Worm (Caenorhabditis elegans) whole organism, L2 larva: ENCODE data around the gene C35A5.3.

Experiments
- C34F6.9 ChIP-seq: fragments of 150-350 bp; optimal IDR thresholded peaks from 2 replicates; lab custom pipeline; 2014; ENCODE audit warnings: missing biosample characterization, missing genetic modification characterization
- F13H6.1 ChIP-seq: sonication (generic microtip); optimal IDR thresholded peaks from 2 replicates; lab custom pipeline; 2016; ENCODE audit warnings: missing genetic modification characterization, missing compliant biosample characterization
- Y55F3AM.14 ChIP-seq: fragments of 200-800 bp; sonication (Bioruptor generic); optimal IDR thresholded peaks from 2 replicates; lab custom pipeline; 2018; ENCODE audit warnings: mild to moderate bottlenecking, missing genetic modification characterization, missing compliant biosample characterization
- aly-2 ChIP-seq: fragments of 150-350 bp; optimal IDR thresholded peaks from 2 replicates; lab custom pipeline; 2014; ENCODE audit warnings: missing biosample characterization, missing genetic modification characterization
- ama-1 ChIP-seq: fragments of 150-350 bp; optimal IDR thresholded peaks from 2 replicates; lab custom pipeline; 2018; ENCODE audit warnings: inconsistent platforms
- blmp-1 ChIP-seq: sonication (generic microtip); optimal IDR thresholded peaks from 2 replicates; lab custom pipeline; 2017; ENCODE audit warnings: missing genetic modification characterization, mild to moderate bottlenecking, missing compliant biosample characterization, antibody characterized with exemption, moderate library complexity; ENCODE audit not compliant: insufficient read depth
- ceh-82 ChIP-seq: fragments of 150-350 bp; optimal IDR thresholded peaks from 2 replicates; lab custom pipeline; 2014; ENCODE audit warnings: missing biosample characterization, missing genetic modification characterization
- crh-2 ChIP-seq: sonication (generic microtip); optimal IDR thresholded peaks from 2 replicates; lab custom pipeline; 2017; ENCODE audit warnings: missing biosample characterization, missing genetic modification characterization
- dmd-4 ChIP-seq: sonication (generic microtip); optimal IDR thresholded peaks from 2 replicates; lab custom pipeline; 2017; ENCODE audit warnings: missing biosample characterization, missing genetic modification characterization
- elt-3 ChIP-seq: sonication (generic microtip); optimal IDR thresholded peaks from 2 replicates; lab custom pipeline; 2017; ENCODE audit warnings: missing biosample characterization, missing genetic modification characterization
- gmeb-1 ChIP-seq: fragments of 150-350 bp; optimal IDR thresholded peaks from 2 replicates; lab custom pipeline; 2014; ENCODE audit warnings: missing biosample characterization, missing genetic modification characterization
- lin-11 ChIP-seq: fragments of 150-350 bp; sonication (generic microtip); optimal IDR thresholded peaks from 2 replicates; lab custom pipeline; 2014; ENCODE audit warnings: missing biosample characterization, missing genetic modification characterization, inconsistent platforms, mixed read lengths
- lin-13 ChIP-seq: fragments of 150-350 bp; optimal IDR thresholded peaks from 2 replicates; lab custom pipeline; 2014; ENCODE audit warnings: missing biosample characterization, missing genetic modification reagents, missing genetic modification characterization
- lin-39 ChIP-seq: fragments of 150-350 bp; optimal IDR thresholded peaks from 2 replicates; lab custom pipeline; 2014; ENCODE audit warnings: missing biosample characterization, missing genetic modification reagents, missing genetic modification characterization
- lsy-2 ChIP-seq, 2 experiments: fragments of 150-350 bp in 1 of 2; sonication (generic microtip) in 1 of 2; optimal IDR thresholded peaks; 2 replicates each; lab custom pipeline; 2014 to 2017; ENCODE audit warnings: missing biosample characterization in 2 of 2, missing genetic modification characterization in 2 of 2
- mab-5 ChIP-seq: fragments of 150-350 bp; optimal IDR thresholded peaks from 2 replicates; lab custom pipeline; 2014; ENCODE audit warnings: missing biosample characterization, missing genetic modification characterization
- mbf-1 ChIP-seq: sonication (generic microtip); optimal IDR thresholded peaks from 2 replicates; lab custom pipeline; 2017; ENCODE audit warnings: missing biosample characterization, missing genetic modification characterization
- mdl-1 ChIP-seq, 2 experiments: fragments of 150-350 bp in 1 of 2; sonication (generic microtip) in 1 of 2; optimal IDR thresholded peaks; 2 replicates each; lab custom pipeline; 2017; ENCODE audit warnings: missing biosample characterization in 2 of 2, missing genetic modification characterization in 2 of 2
- nhr-11 ChIP-seq: fragments of 150-350 bp; optimal IDR thresholded peaks from 2 replicates; lab custom pipeline; 2014; ENCODE audit warnings: missing biosample characterization, missing genetic modification characterization
- nhr-12 ChIP-seq: fragments of 150-350 bp; optimal IDR thresholded peaks from 2 replicates; lab custom pipeline; 2014; ENCODE audit warnings: missing biosample characterization, missing genetic modification characterization
- nhr-129 ChIP-seq: fragments of 150-350 bp; optimal IDR thresholded peaks from 2 replicates; lab custom pipeline; 2014; ENCODE audit warnings: missing biosample characterization, missing genetic modification characterization
- nhr-21 ChIP-seq: fragments of 150-350 bp; optimal IDR thresholded peaks from 2 replicates; lab custom pipeline; 2014; ENCODE audit warnings: missing biosample characterization, missing genetic modification characterization
- nhr-25 ChIP-seq: fragments of 150-350 bp; sonication (generic microtip); optimal IDR thresholded peaks from 3 replicates; lab custom pipeline; 2014; ENCODE audit warnings: missing biosample characterization, missing genetic modification characterization
- nhr-6 ChIP-seq: fragments of 150-350 bp; optimal IDR thresholded peaks from 2 replicates; lab custom pipeline; 2014; ENCODE audit warnings: missing biosample characterization, missing genetic modification characterization
- nhr-77 ChIP-seq: fragments of 150-350 bp; optimal IDR thresholded peaks from 2 replicates; lab custom pipeline; 2014; ENCODE audit warnings: missing biosample characterization, missing genetic modification characterization
- peb-1 ChIP-seq: fragments of 150-350 bp; optimal IDR thresholded peaks from 2 replicates; lab custom pipeline; 2014; ENCODE audit warnings: missing biosample characterization, missing genetic modification characterization
- sem-4 ChIP-seq: fragments of 150-350 bp; optimal IDR thresholded peaks from 2 replicates; lab custom pipeline; 2014; ENCODE audit warnings: missing biosample characterization, missing genetic modification reagents, missing genetic modification characterization
- sma-3 ChIP-seq: sonication (generic microtip); optimal IDR thresholded peaks from 2 replicates; lab custom pipeline; 2016; ENCODE audit warnings: missing genetic modification reagents, missing genetic modification characterization, missing compliant biosample characterization
- sma-9 ChIP-seq, 2 experiments: fragments of 150-350 bp in 1 of 2; sonication (generic microtip) in 1 of 2; optimal IDR thresholded peaks; 2 replicates each; lab custom pipeline; 2014 to 2016; ENCODE audit warnings: missing genetic modification characterization in 2 of 2, mild to moderate bottlenecking in 1 of 2, missing biosample characterization in 1 of 2, missing compliant biosample characterization in 1 of 2, missing genetic modification reagents in 1 of 2, moderate library complexity in 1 of 2
- snpc-4 ChIP-seq: fragments of 150-350 bp; optimal IDR thresholded peaks from 2 replicates; lab custom pipeline; 2014; ENCODE audit warnings: missing biosample characterization, missing genetic modification characterization
- unc-39 ChIP-seq: fragments of 150-350 bp; optimal IDR thresholded peaks from 2 replicates; lab custom pipeline; 2014; ENCODE audit warnings: missing biosample characterization, missing genetic modification characterization
- unc-62 ChIP-seq: fragments of 150-350 bp; optimal IDR thresholded peaks from 2 replicates; lab custom pipeline; 2014; ENCODE audit warnings: missing biosample characterization, missing genetic modification reagents, missing genetic modification characterization
- zag-1 ChIP-seq: fragments of 150-350 bp; optimal IDR thresholded peaks from 2 replicates; lab custom pipeline; 2014; ENCODE audit warnings: missing biosample characterization, missing genetic modification characterization
- ztf-1 ChIP-seq: fragments of 200-800 bp; sonication (Bioruptor generic); conservative IDR thresholded peaks from 2 replicates; pipeline ENCODE4 v1.3.6; 2022; ENCODE audit warnings: missing genetic modification characterization, missing compliant biosample characterization
- ztf-11 ChIP-seq: sonication (generic microtip); optimal IDR thresholded peaks from 2 replicates; lab custom pipeline; 2017; ENCODE audit warnings: missing biosample characterization, missing genetic modification characterization
- ztf-4 ChIP-seq: fragments of 150-350 bp; optimal IDR thresholded peaks from 2 replicates; lab custom pipeline; 2014; ENCODE audit warnings: missing biosample characterization, missing genetic modification characterization

C35A5.3 gene

ce11 chrV:10525902-10526301 is 24.7 kb upstream of the C35A5.3 start, which contains the start of the genes C35A5.8 and hda-11 (continued):
- TF ChIP-seq lsy-2 (tag; optimal IDR thresholded peaks at IDR 0.05; lab: Kevin White, UChicago): peak; percentile 65 to 75
- TF ChIP-seq nhr-6 (tag; lab: Kevin White, UChicago): peak; percentile 41
- no peak for TF ChIP-seq Y55F3AM.14 (GFP tag; lab: Kevin White, UChicago)
- peak; percentile 34 for TF ChIP-seq sem-4 (tag; lab: Kevin White, UChicago)
- TF ChIP-seq, all 48 proteins: peak for 15

DNA sequence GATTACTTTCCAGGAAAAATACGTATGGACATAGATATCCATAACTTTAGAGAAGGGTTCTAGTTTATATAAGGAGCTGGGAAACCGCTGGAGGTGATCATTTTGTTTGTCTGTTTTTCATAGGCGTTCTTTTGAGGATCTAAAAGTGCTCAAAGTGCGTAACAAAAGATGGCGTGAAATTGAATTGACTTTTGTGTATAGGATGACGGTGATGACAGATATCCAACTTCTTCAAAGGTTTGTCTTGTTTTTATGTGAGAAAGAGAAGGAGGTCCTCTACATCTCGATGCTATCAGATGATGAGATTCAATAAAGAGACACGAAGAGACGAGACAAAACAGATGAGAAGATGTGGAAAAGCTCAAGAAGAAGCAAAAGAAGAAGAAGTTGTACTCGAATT is 15.5 kb upstream of the C35A5.3 start:
- TF ChIP-seq ama-1 (lab: Kevin White, UChicago): no peak

DNA sequence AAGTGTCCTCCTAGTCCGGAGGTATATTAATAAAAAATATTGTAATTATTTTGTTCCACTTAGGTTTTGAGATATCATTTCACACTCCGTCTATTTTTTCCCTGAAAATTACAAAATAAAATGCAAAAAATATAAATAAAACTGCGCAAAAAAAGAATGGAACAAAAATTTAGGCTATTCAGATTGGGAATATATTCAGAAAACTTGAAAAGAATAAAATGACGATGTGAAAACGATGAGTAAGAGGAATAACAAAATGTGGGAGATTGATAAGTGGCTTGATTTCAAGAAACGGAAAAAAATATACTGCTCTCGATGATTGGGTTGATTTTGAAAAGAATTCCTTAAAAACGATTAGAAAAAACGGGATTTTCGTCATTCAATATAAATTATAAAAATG is 13.1 kb upstream of the C35A5.3 start, which contains the start of gene dmsr-8:
TSS of gene dmsr-8 (minus strand) at position 101 of the 400 bp plus-strand sequence.
- no peak for TF ChIP-seq mbf-1 (tag; lab: Kevin White, UChicago)
- TF ChIP-seq lin-13 (GFP tag; lab: Kevin White, UChicago): no peak
- TF ChIP-seq sma-9 (GFP tag; optimal IDR thresholded peaks at IDR 0.05; lab: Kevin White, UChicago): no peak
- no peak for TF ChIP-seq sma-9 (tag; optimal IDR thresholded peaks at IDR 0.05; lab: Kevin White, UChicago)
- TF ChIP-seq snpc-4 (tag; lab: Kevin White, UChicago): no peak
- TF ChIP-seq ceh-82: no peak
- no peak for TF ChIP-seq elt-3 (tag; lab: Kevin White, UChicago)
- TF ChIP-seq sem-4 (tag; lab: Kevin White, UChicago): no peak
- no peak for TF ChIP-seq sma-3 (GFP tag; lab: Kevin White, UChicago)
- no peak for TF ChIP-seq mab-5
- no peak for TF ChIP-seq ama-1 (lab: Kevin White, UChicago)
- no peak for TF ChIP-seq nhr-21
- TF ChIP-seq peb-1 (tag; lab: Kevin White, UChicago): no peak
- TF ChIP-seq ztf-1 (GFP tag; lab: Robert Waterston, UW): no peak
- no peak for TF ChIP-seq lin-39 (tag; lab: Kevin White, UChicago)
- no peak for TF ChIP-seq aly-2 (tag; lab: Kevin White, UChicago)
- no peak for TF ChIP-seq nhr-12 (tag; lab: Kevin White, UChicago)
- TF ChIP-seq C34F6.9: no peak
- no peak for TF ChIP-seq gmeb-1 (tag; lab: Kevin White, UChicago)
- TF ChIP-seq ztf-11 (tag; lab: Kevin White, UChicago): no peak
- TF ChIP-seq crh-2 (tag; lab: Kevin White, UChicago): no peak
- TF ChIP-seq, all 48 proteins: peak for 0

DNA sequence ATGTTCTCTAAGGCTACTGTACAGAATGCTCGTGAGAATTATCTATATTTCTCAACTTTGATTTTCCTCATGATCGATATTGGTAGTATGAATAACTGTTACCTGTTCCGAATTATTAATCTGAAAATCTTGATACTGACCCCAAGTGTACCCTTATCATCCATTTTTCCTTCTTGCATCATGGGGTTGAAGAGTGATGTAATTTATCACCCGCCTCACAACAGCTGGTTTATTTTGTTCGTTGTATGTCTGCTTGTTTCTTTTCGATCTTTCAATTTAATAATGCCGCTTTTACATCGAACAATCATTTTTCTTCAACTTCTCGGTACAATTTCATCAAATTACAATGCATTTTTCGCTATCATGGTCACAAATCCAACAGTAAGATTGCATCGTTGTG is 7.7 kb upstream of the C35A5.3 start, which contains the start of gene C35A5.6:
TSS of gene C35A5.6 (plus strand) at position 283 of the 400 bp plus-strand sequence.
- TF ChIP-seq nhr-11 (no peak), nhr-129 (tag; lab: Kevin White, UChicago) (peak; percentile 99), nhr-25 (tag; lab: Kevin White, UChicago) (peak; percentile 34), sma-3 (GFP tag; lab: Kevin White, UChicago) (no peak)

ce11 chrV:10505553-10505952 is 4.4 kb upstream of the C35A5.3 start, which contains the start of gene C35A5.5:
C35A5.5 (plus strand) TSS chrV:10505853.
- no peak for TF ChIP-seq nhr-21
- no peak for TF ChIP-seq sem-4 (tag; lab: Kevin White, UChicago)
- TF ChIP-seq sma-3 (GFP tag; lab: Kevin White, UChicago): no peak
- TF ChIP-seq nhr-6 (tag; lab: Kevin White, UChicago): no peak
- no peak for TF ChIP-seq zag-1 (tag; lab: Kevin White, UChicago)
- TF ChIP-seq F13H6.1 (tag; lab: Kevin White, UChicago): no peak
- no peak for TF ChIP-seq dmd-4 (tag; lab: Kevin White, UChicago)
- TF ChIP-seq unc-39: no peak
- TF ChIP-seq lin-39 (tag; lab: Kevin White, UChicago): no peak
- TF ChIP-seq mab-5: no peak
- TF ChIP-seq mdl-1 (tag; optimal IDR thresholded peaks at IDR 0.05; lab: Kevin White, UChicago): no peak
- no peak for TF ChIP-seq ztf-4 (tag; lab: Kevin White, UChicago)
- TF ChIP-seq blmp-1 (tag; lab: Kevin White, UChicago): no peak
- no peak for TF ChIP-seq nhr-77
- TF ChIP-seq elt-3 (tag; lab: Kevin White, UChicago): no peak
- no peak for TF ChIP-seq lin-11 (tag; lab: Kevin White, UChicago)
- no peak for TF ChIP-seq unc-62 (GFP tag; lab: Kevin White, UChicago)
